Worm (Caenorhabditis elegans): Measurements from ENCODE around the gene F16G10.14.

The F16G10.14 gene

DNA sequence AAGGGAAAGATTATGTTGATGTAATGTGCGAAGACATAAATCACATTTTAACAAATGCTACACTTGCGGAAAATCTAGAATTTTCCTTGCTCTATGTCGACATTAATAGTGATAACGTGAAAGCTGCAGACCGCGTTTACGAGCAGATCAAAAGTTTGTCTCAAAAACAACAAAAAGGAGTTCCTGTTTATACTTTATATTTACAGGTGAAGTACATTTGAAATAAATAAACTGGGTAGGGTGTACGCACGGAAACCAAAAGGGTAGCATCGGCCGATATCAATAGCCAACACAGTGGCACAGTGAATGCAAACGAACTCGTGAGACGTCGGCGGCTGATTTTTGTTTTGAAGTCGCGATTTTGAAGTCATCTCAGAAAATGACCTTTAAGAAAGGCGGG is 23.6 kb upstream of the F16G10.14 start:
- TF ChIP-seq med-1 (GFP tag; optimal IDR thresholded peaks at IDR 0.05; ENCODE audit: insufficient read depth) (no peak), flt-1 (GFP tag; IDR thresholded peaks at IDR 0.05) (no peak), cog-1 (tag; optimal IDR thresholded peaks at IDR 0.05) (no peak), ref-1 (GFP tag; conservative IDR thresholded peaks at IDR 0.05) (no peak), klf-2 (GFP tag; conservative IDR thresholded peaks at IDR 0.05) (no peak), tab-1 (GFP tag; IDR thresholded peaks at IDR 0.05) (no peak), ztf-29 (GFP tag; IDR thresholded peaks at IDR 0.05) (no peak), T22C8.4 (GFP tag; IDR thresholded peaks at IDR 0.05) (no peak), ztf-23 (GFP tag; IDR thresholded peaks at IDR 0.05) (no peak)

ce11 chrII:2421905-2422304 is 23.1 kb upstream of the F16G10.14 start, which contains the start of gene F42G2.2:
Gene F42G2.2 (plus strand): TSS chrII:2422205.
- TF ChIP-seq klf-2 (GFP tag; conservative IDR thresholded peaks at IDR 0.05) (no peak), ztf-23 (GFP tag; IDR thresholded peaks at IDR 0.05) (no peak), med-1 (GFP tag; optimal IDR thresholded peaks at IDR 0.05; ENCODE audit: insufficient read depth) (no peak), ztf-29 (GFP tag; IDR thresholded peaks at IDR 0.05) (no peak), cog-1 (tag; optimal IDR thresholded peaks at IDR 0.05) (no peak), ref-1 (GFP tag; conservative IDR thresholded peaks at IDR 0.05) (no peak), flt-1 (GFP tag; IDR thresholded peaks at IDR 0.05) (no peak), tab-1 (GFP tag; IDR thresholded peaks at IDR 0.05) (no peak), T22C8.4 (GFP tag; IDR thresholded peaks at IDR 0.05) (no peak)

ce11 chrII:2421185-2421584 is 22.4 kb upstream of the F16G10.14 start:
- TF ChIP-seq flt-1 (GFP tag; IDR thresholded peaks at IDR 0.05) (no peak), klf-2 (GFP tag; conservative IDR thresholded peaks at IDR 0.05) (no peak), ztf-29 (GFP tag; IDR thresholded peaks at IDR 0.05) (no peak)

DNA sequence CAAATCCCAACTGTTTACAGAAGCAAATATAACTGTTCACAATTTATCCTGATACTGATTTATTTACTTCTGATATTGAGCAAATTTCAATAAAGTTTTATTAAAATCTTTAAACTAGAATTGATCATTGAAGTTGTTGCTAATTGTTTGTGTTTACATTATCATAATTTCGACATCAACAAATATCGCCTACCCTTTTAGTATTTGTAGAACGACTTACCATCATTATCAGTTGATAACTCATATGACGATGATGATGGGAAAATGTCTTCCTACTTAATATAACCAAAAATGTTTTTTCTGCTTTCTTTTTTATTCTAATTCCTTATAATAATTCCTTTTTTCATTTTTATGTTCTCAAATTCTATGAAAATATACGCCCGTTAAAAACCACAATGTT is 21.9 kb upstream of the F16G10.14 start:
- TF ChIP-seq ref-1 (GFP tag; conservative IDR thresholded peaks at IDR 0.05), result no peak
- TF ChIP-seq ztf-23 (GFP tag; IDR thresholded peaks at IDR 0.05), result no peak
- no peak for TF ChIP-seq med-1 (GFP tag; optimal IDR thresholded peaks at IDR 0.05; ENCODE audit: insufficient read depth)
- TF ChIP-seq flt-1 (GFP tag; IDR thresholded peaks at IDR 0.05), result no peak
- TF ChIP-seq cog-1 (tag; optimal IDR thresholded peaks at IDR 0.05), result no peak

DNA sequence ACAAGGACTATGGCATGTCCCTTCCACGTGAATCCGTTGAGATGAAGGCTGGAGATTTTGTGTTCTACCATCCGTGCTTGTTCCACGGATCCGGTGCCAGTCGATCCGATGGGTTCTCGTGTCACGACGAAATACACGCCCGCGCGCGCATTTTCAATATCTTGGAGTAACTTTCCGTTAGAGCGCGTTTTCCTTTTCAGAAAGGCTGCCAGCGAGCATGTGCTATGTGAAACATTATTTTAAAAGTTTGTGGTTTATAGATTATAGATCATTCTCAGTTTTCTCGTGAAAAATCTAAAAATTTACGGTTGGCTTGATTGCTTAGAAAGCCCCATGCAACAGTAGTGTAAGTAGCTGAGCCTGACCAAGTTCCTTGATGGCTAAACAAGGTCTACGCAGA is 20.1 kb upstream of the F16G10.14 start, which contains the start of gene fbxc-20:
fbxc-20 (plus strand) TSS at position 301 of the 400 bp plus-strand sequence.
- TF ChIP-seq T22C8.4 (GFP tag; IDR thresholded peaks at IDR 0.05), result no peak
- no peak for TF ChIP-seq ztf-29 (GFP tag; IDR thresholded peaks at IDR 0.05)
- no peak for TF ChIP-seq klf-2 (GFP tag; conservative IDR thresholded peaks at IDR 0.05)
- no peak for TF ChIP-seq ref-1 (GFP tag; conservative IDR thresholded peaks at IDR 0.05)
- no peak for TF ChIP-seq ztf-23 (GFP tag; IDR thresholded peaks at IDR 0.05)
- TF ChIP-seq med-1 (GFP tag; optimal IDR thresholded peaks at IDR 0.05; ENCODE audit: insufficient read depth), result no peak
- TF ChIP-seq flt-1 (GFP tag; IDR thresholded peaks at IDR 0.05), result no peak
- TF ChIP-seq tab-1 (GFP tag; IDR thresholded peaks at IDR 0.05), result no peak
- no peak for TF ChIP-seq cog-1 (tag; optimal IDR thresholded peaks at IDR 0.05)

DNA sequence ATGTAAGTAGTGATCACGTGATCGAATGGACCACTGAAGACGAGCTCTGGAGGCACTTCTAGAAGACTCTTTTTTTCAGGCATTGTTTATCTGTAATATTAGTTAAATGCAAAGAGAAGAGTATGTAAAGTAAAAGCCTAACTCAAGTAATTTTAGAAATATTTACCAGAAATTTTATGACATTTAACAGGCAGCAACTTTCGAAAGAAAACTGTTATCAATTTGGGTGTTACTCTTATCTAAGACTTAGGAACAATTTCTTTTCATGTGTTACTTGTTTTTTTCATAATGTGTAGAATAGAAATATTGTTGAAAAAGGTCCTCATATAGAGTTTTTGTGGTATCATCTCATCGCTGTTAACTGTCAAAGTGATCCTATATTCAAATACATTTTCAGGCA is 19.1 kb upstream of the F16G10.14 start, which contains the start of the genes F42G2.5 and F42G2.7:
F42G2.5 (minus strand) TSS at position 101 of the 400 bp plus-strand sequence.
F42G2.7 (plus strand) TSS at position 270 of the 400 bp plus-strand sequence.
- TF ChIP-seq klf-2 (GFP tag; conservative IDR thresholded peaks at IDR 0.05) (no peak), cog-1 (tag; optimal IDR thresholded peaks at IDR 0.05) (no peak), med-1 (GFP tag; optimal IDR thresholded peaks at IDR 0.05; ENCODE audit: insufficient read depth) (no peak), T22C8.4 (GFP tag; IDR thresholded peaks at IDR 0.05) (no peak), ztf-23 (GFP tag; IDR thresholded peaks at IDR 0.05) (no peak), flt-1 (GFP tag; IDR thresholded peaks at IDR 0.05) (no peak), ref-1 (GFP tag; conservative IDR thresholded peaks at IDR 0.05) (no peak), tab-1 (GFP tag; IDR thresholded peaks at IDR 0.05) (no peak), ztf-29 (GFP tag; IDR thresholded peaks at IDR 0.05) (no peak)

- no peak for TF ChIP-seq ref-1 (GFP tag; conservative IDR thresholded peaks at IDR 0.05)
- TF ChIP-seq ztf-29 (GFP tag; IDR thresholded peaks at IDR 0.05), result no peak
- TF ChIP-seq ztf-23 (GFP tag; IDR thresholded peaks at IDR 0.05), result no peak
- no peak for TF ChIP-seq T22C8.4 (GFP tag; IDR thresholded peaks at IDR 0.05)
- TF ChIP-seq klf-2 (GFP tag; conservative IDR thresholded peaks at IDR 0.05), result no peak
- no peak for TF ChIP-seq tab-1 (GFP tag; IDR thresholded peaks at IDR 0.05)
- TF ChIP-seq med-1 (GFP tag; optimal IDR thresholded peaks at IDR 0.05; ENCODE audit: insufficient read depth), result no peak
- TF ChIP-seq cog-1 (tag; optimal IDR thresholded peaks at IDR 0.05), result no peak
These were observed 16.7 kb upstream of the F16G10.14 start, which contains the start of gene fbxa-4 for ce11 chrII:2415439-2415838. Gene fbxa-4 (minus strand): TSS chrII:2415531.

DNA sequence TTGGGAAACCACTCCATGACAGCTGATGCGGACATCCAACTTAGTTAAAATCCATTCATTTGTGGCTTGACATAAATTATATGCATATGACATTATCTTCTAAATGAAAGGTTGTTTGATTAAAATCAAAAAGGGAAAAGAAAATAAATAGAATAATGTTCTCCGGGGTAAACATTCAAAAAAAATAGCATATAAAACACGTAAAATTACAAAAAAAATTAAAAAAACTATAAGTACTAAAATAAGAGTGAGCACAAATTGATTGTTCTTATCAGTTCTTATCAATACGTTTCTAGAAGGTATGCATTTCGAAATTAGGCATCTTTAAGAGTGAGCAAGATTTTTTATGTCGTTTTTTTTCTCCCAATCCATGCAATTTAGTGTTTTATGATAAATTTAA is 13.9 kb upstream of the F16G10.14 start, which contains the start of gene fbxa-182:
fbxa-182 (minus strand) TSS at position 101 of the 400 bp plus-strand sequence.
- TF ChIP-seq klf-2 (GFP tag; conservative IDR thresholded peaks at IDR 0.05) (no peak), cog-1 (tag; optimal IDR thresholded peaks at IDR 0.05) (no peak), ref-1 (GFP tag; conservative IDR thresholded peaks at IDR 0.05) (no peak), flt-1 (GFP tag; IDR thresholded peaks at IDR 0.05) (no peak)

- TF ChIP-seq ztf-23 (GFP tag; IDR thresholded peaks at IDR 0.05), result no peak
- TF ChIP-seq ztf-29 (GFP tag; IDR thresholded peaks at IDR 0.05), result no peak
- TF ChIP-seq klf-2 (GFP tag; conservative IDR thresholded peaks at IDR 0.05), result no peak
These were observed 12.8 kb upstream of the F16G10.14 start for ce11 chrII:2411555-2411954.

DNA sequence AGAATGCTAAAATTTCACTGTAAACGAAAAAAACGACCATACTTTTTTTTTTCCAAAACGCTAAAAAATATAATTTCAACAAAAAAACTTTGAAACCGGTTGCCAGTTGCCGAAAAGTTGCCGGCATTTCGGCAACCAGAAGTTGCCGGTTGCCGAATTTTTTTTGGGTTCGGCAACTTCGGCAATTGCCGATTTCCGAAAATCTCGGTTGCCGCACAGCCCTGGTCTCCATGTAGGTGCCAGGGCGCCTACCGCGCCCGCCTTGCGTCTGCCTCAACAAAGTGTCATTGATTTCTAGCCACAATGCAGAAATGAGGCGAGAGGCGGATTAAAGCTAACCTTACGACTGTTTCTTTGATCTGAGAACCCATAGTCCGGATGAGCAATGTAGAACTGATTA is 12.3 kb upstream of the F16G10.14 start:
- TF ChIP-seq T22C8.4 (GFP tag; IDR thresholded peaks at IDR 0.05) (no peak), ref-1 (GFP tag; conservative IDR thresholded peaks at IDR 0.05) (no peak), ztf-29 (GFP tag; IDR thresholded peaks at IDR 0.05) (no peak), ztf-23 (GFP tag; IDR thresholded peaks at IDR 0.05) (no peak), flt-1 (GFP tag; IDR thresholded peaks at IDR 0.05) (no peak), med-1 (GFP tag; optimal IDR thresholded peaks at IDR 0.05; ENCODE audit: insufficient read depth) (no peak), cog-1 (tag; optimal IDR thresholded peaks at IDR 0.05) (no peak), klf-2 (GFP tag; conservative IDR thresholded peaks at IDR 0.05) (no peak), tab-1 (GFP tag; IDR thresholded peaks at IDR 0.05) (no peak)
